Worm (Caenorhabditis elegans): ENCODE measurements around the gene C26G2.2.

Gene C26G2.2

DNA sequence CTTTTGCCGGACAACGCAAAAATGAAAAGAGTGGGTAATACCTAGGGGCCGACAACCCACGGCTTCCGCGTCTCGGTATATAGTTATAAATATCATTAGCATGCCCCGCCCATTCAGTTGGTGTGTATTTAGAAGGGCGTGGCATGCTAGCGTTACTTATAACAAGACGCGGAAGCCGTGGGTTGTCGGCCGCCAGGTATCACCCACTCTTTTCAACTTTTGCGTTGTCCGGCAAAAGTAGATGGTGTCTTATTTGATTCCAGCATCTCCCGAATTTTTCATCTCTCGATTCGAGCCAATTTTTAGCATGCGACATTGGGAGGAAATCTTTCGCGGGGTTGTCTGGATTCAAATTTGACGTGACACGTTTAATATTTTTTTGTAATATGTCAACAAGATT, 53.7 kb downstream of the C26G2.2 start:
- TF ChIP-seq grh-1 (GFP tag; IDR thresholded peaks at IDR 0.05), result no peak
- TF ChIP-seq efl-1 (optimal IDR thresholded peaks at IDR 0.05), result no peak
- peak in 1 of 2 experiments; percentile 66 for TF ChIP-seq efl-1 (GFP tag; optimal IDR thresholded peaks at IDR 0.05 in 1 of 2)
